Fruit fly (Drosophila melanogaster) whole organism, embryonic: ENCODE measurements around the gene Kpc1.

Experiments used
- Adf1 ChIP-seq: fragments of 200-800 bp; sonication (Bioruptor generic); IDR thresholded peaks from 2 replicates; pipeline ENCODE4 v1.3.6; 2022; ENCODE audit warnings: missing biosample characterization, missing genetic modification characterization
- Atf-2 ChIP-seq: fragments of 200-800 bp; sonication (Bioruptor generic); optimal IDR thresholded peaks from 2 replicates; lab custom pipeline; 2016; ENCODE audit warnings: missing biosample characterization, missing genetic modification characterization
- Atf6 ChIP-seq: fragments of 200-800 bp; sonication (Bioruptor generic); IDR thresholded peaks from 2 replicates; pipeline ENCODE4 v1.3.6; 2022; ENCODE audit warnings: missing biosample characterization, missing genetic modification characterization
- CG10267 ChIP-seq: fragments of 200-800 bp; sonication (Bioruptor generic); optimal IDR thresholded peaks from 2 replicates; lab custom pipeline; 2018; ENCODE audit warnings: missing biosample characterization, mild to moderate bottlenecking, missing genetic modification characterization, moderate library complexity
- CG11247 ChIP-seq: fragments of 200-800 bp; sonication (Bioruptor generic); IDR thresholded peaks from 2 replicates; pipeline ENCODE4 v1.3.6; 2022; ENCODE audit warnings: missing biosample characterization, missing genetic modification characterization
- CG12071 ChIP-seq: fragments of 200-800 bp; sonication (Bioruptor generic); optimal IDR thresholded peaks from 3 replicates; lab custom pipeline; 2018; ENCODE audit warnings: missing biosample characterization, mild to moderate bottlenecking, missing genetic modification characterization
- CG12219 ChIP-seq: fragments of 200-800 bp; sonication (Bioruptor generic); optimal IDR thresholded peaks from 3 replicates; lab custom pipeline; 2018; ENCODE audit warnings: missing biosample characterization, mild to moderate bottlenecking, missing genetic modification characterization
- CG15601 ChIP-seq: fragments of 200-800 bp; sonication (Bioruptor generic); optimal IDR thresholded peaks from 3 replicates; lab custom pipeline; 2019; ENCODE audit warnings: missing biosample characterization, mild to moderate bottlenecking, missing genetic modification characterization, moderate library complexity
- CG17359 ChIP-seq: fragments of 200-800 bp; sonication (Bioruptor generic); optimal IDR thresholded peaks from 3 replicates; lab custom pipeline; 2018; ENCODE audit warnings: missing biosample characterization, mild to moderate bottlenecking, missing genetic modification characterization, moderate library complexity
- CG2120 ChIP-seq: fragments of 200-800 bp; sonication (Bioruptor generic); optimal IDR thresholded peaks from 3 replicates; lab custom pipeline; 2016; ENCODE audit warnings: missing biosample characterization, missing genetic modification characterization
- CG2712 ChIP-seq: fragments of 200-800 bp; optimal IDR thresholded peaks from 3 replicates; lab custom pipeline; 2019; ENCODE audit warnings: missing biosample characterization, mild to moderate bottlenecking, missing genetic modification characterization, moderate library complexity
- CG2875 ChIP-seq: fragments of 200-800 bp; sonication (Bioruptor generic); optimal IDR thresholded peaks from 2 replicates; lab custom pipeline; 2017; ENCODE audit warnings: missing biosample characterization, mild to moderate bottlenecking, missing genetic modification characterization, missing genetic modification reagents
- CG32772 ChIP-seq: fragments of 200-800 bp; sonication (Bioruptor generic); IDR thresholded peaks from 2 replicates; pipeline ENCODE4 v1.3.6; 2022; ENCODE audit warnings: missing biosample characterization, missing genetic modification characterization
- CG4424 ChIP-seq: fragments of 200-800 bp; sonication (Bioruptor generic); optimal IDR thresholded peaks from 3 replicates; lab custom pipeline; 2016; ENCODE audit warnings: missing biosample characterization, missing genetic modification characterization
- CG4617 ChIP-seq: fragments of 200-800 bp; sonication (Bioruptor generic); optimal IDR thresholded peaks from 3 replicates; lab custom pipeline; 2016; ENCODE audit warnings: missing biosample characterization, missing genetic modification characterization, borderline replicate concordance
- CG4730 ChIP-seq: fragments of 200-800 bp; sonication (Bioruptor generic); IDR thresholded peaks from 2 replicates; pipeline ENCODE4 v1.3.6; 2022; ENCODE audit warnings: missing biosample characterization, missing genetic modification characterization
- CG6854 ChIP-seq: fragments of 200-800 bp; sonication (Bioruptor generic); optimal IDR thresholded peaks from 3 replicates; lab custom pipeline; 2017; ENCODE audit warnings: missing biosample characterization, mild to moderate bottlenecking, missing genetic modification characterization
- CG7839 ChIP-seq: fragments of 200-800 bp; sonication (Bioruptor generic); optimal IDR thresholded peaks from 3 replicates; lab custom pipeline; 2018; ENCODE audit warnings: missing biosample characterization, mild to moderate bottlenecking, missing genetic modification characterization, moderate library complexity
- CG9817 ChIP-seq: fragments of 200-800 bp; sonication (Bioruptor generic); optimal IDR thresholded peaks from 2 replicates; lab custom pipeline; 2018; ENCODE audit warnings: missing biosample characterization, mild to moderate bottlenecking, missing genetic modification characterization, moderate library complexity
- Camta ChIP-seq: fragments of 200-800 bp; sonication (Bioruptor generic); optimal IDR thresholded peaks from 2 replicates; lab custom pipeline; 2016; ENCODE audit warnings: missing biosample characterization, missing genetic modification characterization
- D ChIP-seq, 2 experiments: fragments of 200-800 bp in 1 of 2; fragments of >200 bp in 1 of 2; sonication (Bioruptor generic) in 1 of 2; optimal IDR thresholded peaks; 2 replicates in 1 of 2; 3 replicates in 1 of 2; lab custom pipeline; 2017; ENCODE audit warnings: mild to moderate bottlenecking in 1 of 2, missing biosample characterization in 1 of 2, missing genetic modification characterization in 1 of 2, missing genetic modification reagents in 1 of 2
- Fer3 ChIP-seq: fragments of 200-800 bp; sonication (Bioruptor generic); optimal IDR thresholded peaks from 2 replicates; lab custom pipeline; 2018; ENCODE audit warnings: missing biosample characterization, mild to moderate bottlenecking, missing genetic modification characterization, moderate library complexity
- Gug ChIP-seq: fragments of 200-800 bp; sonication (Bioruptor generic); IDR thresholded peaks from 4 replicates; pipeline ENCODE4 v1.3.6; 2022; ENCODE audit warnings: missing biosample characterization, missing genetic modification characterization
- HLH3B ChIP-seq: fragments of 200-800 bp; sonication (Bioruptor generic); IDR thresholded peaks from 2 replicates; pipeline ENCODE4 v1.3.6; 2022; ENCODE audit warnings: missing biosample characterization, missing genetic modification characterization
- Hsf ChIP-seq: fragments of 200-800 bp; sonication (Bioruptor generic); optimal IDR thresholded peaks from 3 replicates; lab custom pipeline; 2016; ENCODE audit warnings: missing biosample characterization, missing genetic modification characterization
- MBD-R2 ChIP-seq: fragments of 200-800 bp; sonication (Bioruptor generic); IDR thresholded peaks from 2 replicates; pipeline ENCODE4 v1.3.6; 2022; ENCODE audit warnings: missing biosample characterization, missing genetic modification characterization
- Meics ChIP-seq: fragments of 200-800 bp; sonication (Bioruptor generic); optimal IDR thresholded peaks from 2 replicates; lab custom pipeline; 2017; ENCODE audit warnings: missing biosample characterization, mild to moderate bottlenecking, missing genetic modification characterization
- Mrtf ChIP-seq: fragments of 200-800 bp; sonication (Bioruptor generic); IDR thresholded peaks from 3 replicates; pipeline ENCODE4 v1.3.6; 2022; ENCODE audit warnings: missing biosample characterization, missing genetic modification characterization
- Oli ChIP-seq: fragments of 200-800 bp; sonication (Bioruptor generic); optimal IDR thresholded peaks from 2 replicates; lab custom pipeline; 2018; ENCODE audit warnings: missing biosample characterization, mild to moderate bottlenecking, missing genetic modification characterization, moderate library complexity
- Rfx ChIP-seq: fragments of 200-800 bp; sonication (Bioruptor generic); IDR thresholded peaks from 2 replicates; pipeline ENCODE4 v1.3.6; 2022; ENCODE audit warnings: missing biosample characterization, missing genetic modification characterization
- Rx ChIP-seq: fragments of 200-800 bp; sonication (Bioruptor generic); IDR thresholded peaks from 2 replicates; pipeline ENCODE4 v1.3.6; 2022; ENCODE audit warnings: missing biosample characterization, missing genetic modification characterization
- Xrp1 ChIP-seq: fragments of 200-800 bp; sonication (Bioruptor generic); IDR thresholded peaks from 2 replicates; pipeline ENCODE4 v1.3.6; 2022; ENCODE audit warnings: missing biosample characterization, missing genetic modification characterization
- az2 ChIP-seq: fragments of 200-800 bp; sonication (Bioruptor generic); optimal IDR thresholded peaks from 3 replicates; lab custom pipeline; 2016; ENCODE audit warnings: missing biosample characterization, missing genetic modification characterization
- bcd ChIP-seq: fragments of 200-800 bp; sonication (Bioruptor generic); optimal IDR thresholded peaks from 2 replicates; lab custom pipeline; 2017; ENCODE audit warnings: missing biosample characterization, mild to moderate bottlenecking, missing genetic modification characterization
- dpn ChIP-seq, 2 experiments: fragments of 200-800 bp; sonication (Bioruptor generic); optimal IDR thresholded peaks; 3 replicates each; lab custom pipeline; 2016; ENCODE audit warnings: missing biosample characterization in 2 of 2, missing genetic modification characterization in 2 of 2
- gcm2 ChIP-seq: fragments of 200-800 bp; sonication (Bioruptor generic); optimal IDR thresholded peaks from 2 replicates; lab custom pipeline; 2016; ENCODE audit warnings: missing biosample characterization, missing genetic modification characterization
- h ChIP-seq: fragments of >200 bp; optimal IDR thresholded peaks from 2 replicates; lab custom pipeline; 2017
- hth ChIP-seq: fragments of >200 bp; optimal IDR thresholded peaks from 2 replicates; lab custom pipeline; 2017; ENCODE audit warnings: inconsistent platforms
- lab ChIP-seq: fragments of 200-800 bp; sonication (Bioruptor generic); optimal IDR thresholded peaks from 3 replicates; lab custom pipeline; 2017; ENCODE audit warnings: missing biosample characterization, missing genetic modification characterization, mild to moderate bottlenecking, moderate library complexity, missing genetic modification reagents
- sob ChIP-seq: fragments of 200-800 bp; sonication (Bioruptor generic); IDR thresholded peaks from 2 replicates; pipeline ENCODE4 v1.3.6; 2022; ENCODE audit warnings: missing biosample characterization, missing genetic modification characterization
- tin ChIP-seq: fragments of 200-800 bp; sonication (Bioruptor generic); optimal IDR thresholded peaks from 3 replicates; lab custom pipeline; 2016; ENCODE audit warnings: missing biosample characterization, missing genetic modification characterization
- trem ChIP-seq: fragments of 200-800 bp; optimal IDR thresholded peaks from 3 replicates; lab custom pipeline; 2019; ENCODE audit warnings: missing biosample characterization, mild to moderate bottlenecking, missing genetic modification characterization, moderate library complexity
- unpg ChIP-seq: fragments of 200-800 bp; sonication (Bioruptor generic); optimal IDR thresholded peaks from 3 replicates; lab custom pipeline; 2018; ENCODE audit warnings: missing biosample characterization, mild to moderate bottlenecking, missing genetic modification characterization, moderate library complexity

Kpc1 gene

dm6 chr3R:15145491-15145890 lies 50.5 kb downstream of the Kpc1 start (continued):
- no peak for TF ChIP-seq hth
- peak; percentile 28 for TF ChIP-seq CG2120 (GFP tag; lab: Kevin White, UChicago)
- peak; percentile 53; the same call in 1 of the 2 replicates for TF ChIP-seq Atf6 (GFP tag; lab: Robert Waterston, UW)
- peak; percentile 56 for TF ChIP-seq lab (GFP tag; lab: Kevin White, UChicago)
- peak; percentile 26 for TF ChIP-seq tin
- no peak for TF ChIP-seq CG4617 (GFP tag; lab: Kevin White, UChicago)
- TF ChIP-seq CG32772 (GFP tag; lab: Robert Waterston, UW): peak; percentile 48; the same call in 1 of the 2 replicates
- no peak for TF ChIP-seq D (optimal IDR thresholded peaks at IDR 0.05; lab: Kevin White, UChicago)
- peak; percentile 23 for TF ChIP-seq D (GFP tag; optimal IDR thresholded peaks at IDR 0.05; lab: Kevin White, UChicago)
- peak; percentile 66; the same call in 1 of the 2 replicates for TF ChIP-seq sob (GFP tag; lab: Robert Waterston, UW)
- peak; percentile 29 for TF ChIP-seq Hsf (GFP tag; lab: Kevin White, UChicago)
- TF ChIP-seq Rx (GFP tag; lab: Robert Waterston, UW): no peak; the same call in 1 of the 2 replicates
- peak; percentile 38 for TF ChIP-seq CG10267 (tag; lab: Kevin White, UChicago)
- peak; percentile 78 for TF ChIP-seq CG7839 (tag; lab: Kevin White, UChicago)
- TF ChIP-seq unpg (GFP tag; lab: Kevin White, UChicago): peak; percentile 61
- peak; percentile 78 for TF ChIP-seq Xrp1 (GFP tag; lab: Robert Waterston, UW)
- TF ChIP-seq dpn (GFP tag; optimal IDR thresholded peaks at IDR 0.05; lab: Kevin White, UChicago): peak; percentile 25 to 45
- TF ChIP-seq Mrtf (GFP tag; lab: Robert Waterston, UW): 0 out of 3 replicates have a peak, but pooled peaks have one; percentile 59
- peak; percentile 56 for TF ChIP-seq HLH3B (GFP tag; lab: Robert Waterston, UW)
- peak; percentile 24 for TF ChIP-seq CG9817
- TF ChIP-seq Adf1: peak; percentile 31; the same call in 1 of the 2 replicates
- peak; percentile 51 for TF ChIP-seq CG4424 (GFP tag; lab: Kevin White, UChicago)
- TF ChIP-seq Camta (GFP tag; lab: Kevin White, UChicago): peak; percentile 42
- peak; percentile 13 for TF ChIP-seq Fer3 (tag; lab: Kevin White, UChicago)
- peak; percentile 54 for TF ChIP-seq bcd (GFP tag; lab: Kevin White, UChicago)
- TF ChIP-seq az2: peak; percentile 11
- peak; percentile 40; the same call in 2 of the 4 replicates for TF ChIP-seq Gug (GFP tag; lab: Robert Waterston, UW)
- TF ChIP-seq CG17359 (tag; lab: Kevin White, UChicago): peak; percentile 47
- peak; percentile 50 for TF ChIP-seq Oli (tag; lab: Kevin White, UChicago)
- TF ChIP-seq CG15601 (tag; lab: Kevin White, UChicago): peak; percentile 41
- no peak for TF ChIP-seq h
- TF ChIP-seq Meics (GFP tag; lab: Kevin White, UChicago): peak; percentile 57
- TF ChIP-seq trem (tag; lab: Kevin White, UChicago): peak; percentile 1
- peak; percentile 9 for TF ChIP-seq CG12071 (GFP tag; lab: Kevin White, UChicago)
- TF ChIP-seq MBD-R2: no peak; the same call in 1 of the 2 replicates
- no peak for TF ChIP-seq CG6854 (GFP tag; lab: Kevin White, UChicago)
- peak; percentile 3 for TF ChIP-seq gcm2 (GFP tag; lab: Kevin White, UChicago)
- TF ChIP-seq CG4730 (GFP tag; lab: Robert Waterston, UW): peak; percentile 48; the same call in 1 of the 2 replicates
- TF ChIP-seq Atf-2 (GFP tag; lab: Kevin White, UChicago): no peak
- peak; percentile 16 for TF ChIP-seq CG12219 (GFP tag; lab: Kevin White, UChicago)
- peak; percentile 63; the same call in 1 of the 2 replicates for TF ChIP-seq CG11247
- TF ChIP-seq CG2875: peak; percentile 47
- TF ChIP-seq Rfx (GFP tag; lab: Robert Waterston, UW): peak; percentile 70
- TF ChIP-seq CG2712 (tag; lab: Kevin White, UChicago): peak; percentile 80
- TF ChIP-seq, all 482 proteins: peak for 182
